Worm (Caenorhabditis elegans) whole organism, L3 larva: Measurements from ENCODE around the gene F53H1.3.

Source experiments
- R02D3.7 ChIP-seq: fragments of 150-350 bp; optimal IDR thresholded peaks from 2 replicates; lab custom pipeline; 2014; ENCODE audit warnings: missing biosample characterization, missing genetic modification characterization
- aly-2 ChIP-seq: fragments of 150-350 bp; optimal IDR thresholded peaks from 2 replicates; lab custom pipeline; 2014; ENCODE audit warnings: missing biosample characterization, missing genetic modification characterization
- ama-1 ChIP-seq: fragments of 150-350 bp; optimal IDR thresholded peaks from 2 replicates; lab custom pipeline; 2018
- ceh-28 ChIP-seq: fragments of 150-350 bp; optimal IDR thresholded peaks from 2 replicates; lab custom pipeline; 2014; ENCODE audit warnings: missing biosample characterization, missing genetic modification reagents, missing genetic modification characterization
- egl-27 ChIP-seq: sonication (generic microtip); optimal IDR thresholded peaks from 4 replicates; lab custom pipeline; 2017; ENCODE audit warnings: missing biosample characterization, missing genetic modification reagents, missing genetic modification characterization
- elt-2 ChIP-seq: sonication (generic microtip); optimal IDR thresholded peaks from 2 replicates; lab custom pipeline; 2016; ENCODE audit warnings: missing genetic modification reagents, mild to moderate bottlenecking, missing genetic modification characterization, missing compliant biosample characterization
- elt-3 ChIP-seq, 3 experiments: fragments of 150-350 bp in 1 of 3; sonication (generic microtip) in 2 of 3; optimal IDR thresholded peaks; 2 replicates in 2 of 3; 4 replicates in 1 of 3; lab custom pipeline; 2014 to 2017; ENCODE audit warnings: missing biosample characterization in 3 of 3, missing genetic modification characterization in 3 of 3
- eor-1 ChIP-seq, 2 experiments: fragments of 150-350 bp; optimal IDR thresholded peaks; 2 replicates each; lab custom pipeline; 2014 to 2018; ENCODE audit warnings: missing biosample characterization in 2 of 2, missing genetic modification characterization in 2 of 2
- fkh-10 ChIP-seq: sonication (generic microtip); optimal IDR thresholded peaks from 2 replicates; lab custom pipeline; 2017; ENCODE audit warnings: missing biosample characterization, missing genetic modification reagents, missing genetic modification characterization
- fos-1 ChIP-seq: fragments of 150-350 bp; optimal IDR thresholded peaks from 2 replicates; lab custom pipeline; 2014; ENCODE audit warnings: missing biosample characterization, missing genetic modification characterization
- hmg-11 ChIP-seq: sonication (generic microtip); optimal IDR thresholded peaks from 2 replicates; lab custom pipeline; 2016; ENCODE audit warnings: missing genetic modification characterization, missing compliant biosample characterization
- lin-15B ChIP-seq: fragments of 150-350 bp; optimal IDR thresholded peaks from 2 replicates; lab custom pipeline; 2014; ENCODE audit warnings: missing biosample characterization, missing genetic modification characterization
- lin-39 ChIP-seq: fragments of 150-350 bp; optimal IDR thresholded peaks from 2 replicates; lab custom pipeline; 2018; ENCODE audit warnings: missing biosample characterization, missing genetic modification reagents, missing genetic modification characterization
- lsy-12 ChIP-seq: sonication (generic microtip); optimal IDR thresholded peaks from 2 replicates; lab custom pipeline; 2016; ENCODE audit warnings: mild to moderate bottlenecking, missing genetic modification characterization, missing compliant biosample characterization
- nfya-1 ChIP-seq: sonication (generic microtip); optimal IDR thresholded peaks from 2 replicates; lab custom pipeline; 2017; ENCODE audit warnings: missing genetic modification characterization, mild to moderate bottlenecking, missing compliant biosample characterization, antibody characterized with exemption, moderate library complexity; ENCODE audit not compliant: insufficient read depth
- nhr-23 ChIP-seq: fragments of 150-350 bp; optimal IDR thresholded peaks from 2 replicates; lab custom pipeline; 2014; ENCODE audit warnings: missing biosample characterization, missing genetic modification reagents, missing genetic modification characterization
- nhr-237 ChIP-seq: fragments of 150-350 bp; optimal IDR thresholded peaks from 2 replicates; lab custom pipeline; 2014; ENCODE audit warnings: missing biosample characterization, missing genetic modification characterization
- nhr-25 ChIP-seq: sonication (generic microtip); optimal IDR thresholded peaks from 2 replicates; lab custom pipeline; 2017; ENCODE audit warnings: missing biosample characterization, missing genetic modification characterization
- nhr-43 ChIP-seq: sonication (generic microtip); optimal IDR thresholded peaks from 2 replicates; lab custom pipeline; 2016; ENCODE audit warnings: mild to moderate bottlenecking, missing genetic modification characterization, missing compliant biosample characterization; ENCODE audit not compliant: poor library complexity, severe bottlenecking
- nhr-76 ChIP-seq: fragments of 150-350 bp; sonication (generic microtip); optimal IDR thresholded peaks from 5 replicates; lab custom pipeline; 2014; ENCODE audit warnings: missing biosample characterization, missing genetic modification characterization
- nhr-77 ChIP-seq: fragments of 150-350 bp; optimal IDR thresholded peaks from 2 replicates; lab custom pipeline; 2014; ENCODE audit warnings: missing biosample characterization, missing genetic modification characterization
- pha-4 ChIP-seq: fragments of 150-350 bp; optimal IDR thresholded peaks from 2 replicates; lab custom pipeline; 2014; ENCODE audit warnings: missing biosample characterization, missing genetic modification reagents, missing genetic modification characterization
- pqm-1 ChIP-seq: fragments of 150-350 bp; optimal IDR thresholded peaks from 2 replicates; lab custom pipeline; 2017; ENCODE audit warnings: missing biosample characterization, missing genetic modification characterization, inconsistent platforms
- snpc-4 ChIP-seq: fragments of 150-350 bp; optimal IDR thresholded peaks from 2 replicates; lab custom pipeline; 2014; ENCODE audit warnings: missing biosample characterization, missing genetic modification characterization
- tbx-2 ChIP-seq: sonication (generic microtip); optimal IDR thresholded peaks from 2 replicates; lab custom pipeline; 2016; ENCODE audit warnings: mild to moderate bottlenecking, missing genetic modification characterization, missing compliant biosample characterization
- unc-39 ChIP-seq: sonication (generic microtip); optimal IDR thresholded peaks from 4 replicates; lab custom pipeline; 2017; ENCODE audit warnings: missing biosample characterization, missing genetic modification characterization
- unc-62 ChIP-seq: fragments of 150-350 bp; sonication (generic microtip); optimal IDR thresholded peaks from 4 replicates; lab custom pipeline; 2014; ENCODE audit warnings: missing biosample characterization, missing genetic modification reagents, missing genetic modification characterization
- zag-1 ChIP-seq: fragments of 150-350 bp; optimal IDR thresholded peaks from 2 replicates; lab custom pipeline; 2014; ENCODE audit warnings: missing biosample characterization, missing genetic modification characterization
- ztf-4 ChIP-seq: fragments of 150-350 bp; optimal IDR thresholded peaks from 2 replicates; lab custom pipeline; 2014; ENCODE audit warnings: missing biosample characterization, missing genetic modification characterization

The F53H1.3 gene

ce11 chrIV:1388079-1388478 lies 59.1 kb downstream of the F53H1.3 start:
- TF ChIP-seq ceh-28 (tag; lab: Kevin White, UChicago) = no peak
- TF ChIP-seq unc-39 (tag; lab: Kevin White, UChicago) = no peak
- TF ChIP-seq fkh-10 (GFP tag; lab: Kevin White, UChicago) = no peak
- TF ChIP-seq hmg-11 (tag; lab: Kevin White, UChicago) = peak; percentile 73
- no peak for TF ChIP-seq nhr-23 (tag; lab: Kevin White, UChicago)
- TF ChIP-seq ztf-4 = no peak
- TF ChIP-seq nhr-25 (tag; lab: Kevin White, UChicago) = no peak
- no peak for TF ChIP-seq fos-1 (tag; lab: Kevin White, UChicago)
- no peak for TF ChIP-seq R02D3.7
- no peak for TF ChIP-seq nhr-76
- TF ChIP-seq snpc-4 (tag; lab: Kevin White, UChicago) = no peak
- TF ChIP-seq lsy-12 (tag; lab: Kevin White, UChicago) = peak; percentile 22
- no peak for TF ChIP-seq elt-3 (tag; optimal IDR thresholded peaks at IDR 0.05; lab: Kevin White, UChicago)
- TF ChIP-seq nhr-237 (tag; lab: Kevin White, UChicago) = no peak
- TF ChIP-seq nhr-77 (tag; lab: Kevin White, UChicago) = no peak
- TF ChIP-seq elt-2 = peak; percentile 19
- peak; percentile 43 for TF ChIP-seq lin-39 (tag; lab: Kevin White, UChicago)
- no peak for TF ChIP-seq ama-1
- no peak for TF ChIP-seq zag-1 (tag; lab: Kevin White, UChicago)
- peak; percentile 25 for TF ChIP-seq lin-15B (tag; lab: Kevin White, UChicago)
- no peak for TF ChIP-seq pqm-1 (tag; lab: Kevin White, UChicago)
- TF ChIP-seq eor-1 (tag; optimal IDR thresholded peaks at IDR 0.05; lab: Kevin White, UChicago) = no peak
- TF ChIP-seq egl-27 = no peak
- TF ChIP-seq unc-62 (GFP tag; lab: Kevin White, UChicago) = no peak
- TF ChIP-seq nhr-43 (tag; lab: Kevin White, UChicago) = peak; percentile 38
- peak; percentile 28 for TF ChIP-seq pha-4
- TF ChIP-seq aly-2 (tag; lab: Kevin White, UChicago) = no peak
- TF ChIP-seq tbx-2 (tag; lab: Kevin White, UChicago) = no peak
- TF ChIP-seq nfya-1 (tag; lab: Kevin White, UChicago) = peak; percentile 28
